Fruit fly (Drosophila melanogaster) whole organism, embryonic: ENCODE measurements around the gene KFase.

Experiments
- CG10431 ChIP-seq: fragments of 200-800 bp; sonication (Bioruptor generic); optimal IDR thresholded peaks from 3 replicates; lab custom pipeline; 2018; ENCODE audit warnings: missing biosample characterization, mild to moderate bottlenecking, missing genetic modification characterization
- CG10543 ChIP-seq: fragments of 200-800 bp; sonication (Bioruptor generic); optimal IDR thresholded peaks from 3 replicates; lab custom pipeline; 2017; ENCODE audit warnings: missing biosample characterization, mild to moderate bottlenecking, missing genetic modification characterization, moderate library complexity
- CG11560 ChIP-seq: fragments of 200-800 bp; sonication (Bioruptor generic); IDR thresholded peaks from 3 replicates; pipeline ENCODE4 v1.3.6; 2022; ENCODE audit warnings: missing biosample characterization, missing genetic modification characterization
- CG12219 ChIP-seq: fragments of 200-800 bp; sonication (Bioruptor generic); optimal IDR thresholded peaks from 3 replicates; lab custom pipeline; 2018; ENCODE audit warnings: missing biosample characterization, mild to moderate bottlenecking, missing genetic modification characterization
- CG12236 ChIP-seq: fragments of 200-800 bp; sonication (Bioruptor generic); optimal IDR thresholded peaks from 2 replicates; lab custom pipeline; 2016; ENCODE audit warnings: missing biosample characterization, missing genetic modification characterization
- CG14667 ChIP-seq: fragments of 200-800 bp; sonication (Bioruptor generic); IDR thresholded peaks from 2 replicates; pipeline ENCODE4 v1.3.6; 2022; ENCODE audit warnings: missing biosample characterization, missing genetic modification characterization
- CG2116 ChIP-seq: fragments of 200-800 bp; sonication (Bioruptor generic); optimal IDR thresholded peaks from 3 replicates; lab custom pipeline; 2018; ENCODE audit warnings: missing biosample characterization, mild to moderate bottlenecking, missing genetic modification characterization
- CG30403 ChIP-seq: fragments of 200-800 bp; sonication (Bioruptor generic); optimal IDR thresholded peaks from 3 replicates; lab custom pipeline; 2016; ENCODE audit warnings: missing biosample characterization, missing genetic modification characterization
- CG34224 ChIP-seq: fragments of 200-800 bp; sonication (Bioruptor generic); IDR thresholded peaks from 3 replicates; pipeline ENCODE4 v1.3.6; 2022; ENCODE audit warnings: missing biosample characterization, missing genetic modification characterization; ENCODE audit not compliant: partially characterized antibody
- CG34376 ChIP-seq: fragments of 200-800 bp; sonication (Bioruptor generic); optimal IDR thresholded peaks from 2 replicates; lab custom pipeline; 2018; ENCODE audit warnings: missing biosample characterization, mild to moderate bottlenecking, missing genetic modification characterization
- CG42726 ChIP-seq: fragments of 200-800 bp; sonication (Bioruptor generic); IDR thresholded peaks from 2 replicates; pipeline ENCODE4 v1.3.6; 2022; ENCODE audit warnings: missing biosample characterization, missing genetic modification characterization; ENCODE audit not compliant: partially characterized antibody
- CG4360 ChIP-seq: fragments of 200-800 bp; sonication (Bioruptor generic); IDR thresholded peaks from 2 replicates; pipeline ENCODE4 v1.3.6; 2022; ENCODE audit warnings: missing biosample characterization, missing genetic modification characterization
- CG6813 ChIP-seq: fragments of 200-800 bp; sonication (Bioruptor generic); optimal IDR thresholded peaks from 2 replicates; lab custom pipeline; 2017; ENCODE audit warnings: missing biosample characterization, missing genetic modification characterization, mild to moderate bottlenecking, moderate library complexity, missing genetic modification reagents
- CG7839 ChIP-seq: fragments of 200-800 bp; sonication (Bioruptor generic); optimal IDR thresholded peaks from 3 replicates; lab custom pipeline; 2018; ENCODE audit warnings: missing biosample characterization, mild to moderate bottlenecking, missing genetic modification characterization, moderate library complexity
- CG9876 ChIP-seq: fragments of 200-800 bp; sonication (Bioruptor generic); optimal IDR thresholded peaks from 2 replicates; lab custom pipeline; 2016; ENCODE audit warnings: missing biosample characterization, missing genetic modification characterization
- CTCF ChIP-seq: fragments of 200-800 bp; sonication (Bioruptor generic); optimal IDR thresholded peaks from 2 replicates; lab custom pipeline; 2017; ENCODE audit warnings: missing biosample characterization, mild to moderate bottlenecking, missing genetic modification characterization, moderate library complexity
- Dfd ChIP-seq, 2 experiments: fragments of >200 bp; optimal IDR thresholded peaks; 2 replicates each; lab custom pipeline; 2017; ENCODE audit warnings: missing biosample characterization in 2 of 2, missing genetic modification characterization in 2 of 2
- Drgx ChIP-seq: fragments of 200-800 bp; sonication (Bioruptor generic); IDR thresholded peaks from 2 replicates; pipeline ENCODE4 v1.3.6; 2022; ENCODE audit warnings: missing biosample characterization, missing genetic modification characterization
- E2f1 ChIP-seq: fragments of 200-800 bp; sonication (Bioruptor generic); IDR thresholded peaks from 2 replicates; pipeline ENCODE4 v1.3.6; 2022; ENCODE audit warnings: missing biosample characterization, missing genetic modification characterization
- E2f2 ChIP-seq: fragments of 200-800 bp; sonication (Bioruptor generic); IDR thresholded peaks from 2 replicates; pipeline ENCODE4 v1.3.6; 2022; ENCODE audit warnings: missing biosample characterization, missing genetic modification characterization
- Eip74EF ChIP-seq, 2 experiments: fragments of 200-800 bp in 1 of 2; fragments of >200 bp in 1 of 2; sonication (Bioruptor generic) in 1 of 2; optimal IDR thresholded peaks; 2 replicates each; lab custom pipeline; 2017 to 2019; ENCODE audit warnings: missing biosample characterization in 2 of 2, missing genetic modification characterization in 2 of 2, mild to moderate bottlenecking in 1 of 2, moderate library complexity in 1 of 2
- Fer3 ChIP-seq: fragments of 200-800 bp; sonication (Bioruptor generic); optimal IDR thresholded peaks from 2 replicates; lab custom pipeline; 2018; ENCODE audit warnings: missing biosample characterization, mild to moderate bottlenecking, missing genetic modification characterization, moderate library complexity
- H15 ChIP-seq: fragments of 200-800 bp; sonication (Bioruptor generic); IDR thresholded peaks from 3 replicates; pipeline ENCODE4 v1.3.6; 2022; ENCODE audit warnings: missing biosample characterization, missing genetic modification characterization
- HLH3B ChIP-seq: fragments of 200-800 bp; sonication (Bioruptor generic); IDR thresholded peaks from 2 replicates; pipeline ENCODE4 v1.3.6; 2022; ENCODE audit warnings: missing biosample characterization, missing genetic modification characterization
- Hand ChIP-seq: fragments of 200-800 bp; sonication (Bioruptor generic); optimal IDR thresholded peaks from 2 replicates; lab custom pipeline; 2017; ENCODE audit warnings: mild to moderate bottlenecking, missing biosample characterization, missing genetic modification reagents, missing genetic modification characterization
- Hmx ChIP-seq: fragments of 200-800 bp; sonication (Bioruptor generic); optimal IDR thresholded peaks from 2 replicates; lab custom pipeline; 2016; ENCODE audit warnings: missing biosample characterization, missing genetic modification characterization
- Opbp ChIP-seq: fragments of 200-800 bp; sonication (Bioruptor generic); IDR thresholded peaks from 3 replicates; pipeline ENCODE4 v1.3.6; 2022; ENCODE audit warnings: missing biosample characterization, missing genetic modification characterization; ENCODE audit not compliant: partially characterized antibody
- PHDP ChIP-seq: fragments of 200-800 bp; sonication (Bioruptor generic); optimal IDR thresholded peaks from 3 replicates; lab custom pipeline; 2018; ENCODE audit warnings: missing biosample characterization, mild to moderate bottlenecking, missing genetic modification characterization, moderate library complexity
- TFAM ChIP-seq: fragments of 200-800 bp; sonication (Bioruptor generic); optimal IDR thresholded peaks from 2 replicates; lab custom pipeline; 2017; ENCODE audit warnings: missing biosample characterization, missing genetic modification characterization, inconsistent platforms
- ac ChIP-seq: fragments of 200-800 bp; sonication (Bioruptor generic); optimal IDR thresholded peaks from 3 replicates; lab custom pipeline; 2017; ENCODE audit warnings: missing biosample characterization, mild to moderate bottlenecking, missing genetic modification characterization
- al ChIP-seq: fragments of 200-800 bp; sonication (Bioruptor generic); IDR thresholded peaks from 2 replicates; pipeline ENCODE4 v1.3.6; 2022; ENCODE audit warnings: missing biosample characterization, missing genetic modification characterization
- bowl ChIP-seq: fragments of 200-800 bp; sonication (Bioruptor generic); IDR thresholded peaks from 2 replicates; pipeline ENCODE4 v1.3.6; 2022; ENCODE audit warnings: missing biosample characterization, missing genetic modification characterization
- btn ChIP-seq: fragments of 200-800 bp; sonication (Bioruptor generic); optimal IDR thresholded peaks from 2 replicates; lab custom pipeline; 2016; ENCODE audit warnings: missing biosample characterization, missing genetic modification characterization
- cas ChIP-seq: fragments of 200-800 bp; sonication (Bioruptor generic); IDR thresholded peaks from 2 replicates; pipeline ENCODE4 v1.3.6; 2022; ENCODE audit warnings: missing biosample characterization, missing genetic modification characterization
- chif ChIP-seq, 2 experiments: fragments of 200-800 bp; sonication (Bioruptor generic); optimal IDR thresholded peaks; 3 replicates each; lab custom pipeline; 2016; ENCODE audit warnings: missing biosample characterization in 2 of 2, missing genetic modification characterization in 2 of 2
- chm ChIP-seq: fragments of 200-800 bp; sonication (Bioruptor generic); IDR thresholded peaks from 2 replicates; pipeline ENCODE4 v1.3.6; 2022; ENCODE audit warnings: missing biosample characterization, missing genetic modification characterization
- crc ChIP-seq: fragments of 200-800 bp; sonication (Bioruptor generic); optimal IDR thresholded peaks from 2 replicates; lab custom pipeline; 2016; ENCODE audit warnings: missing biosample characterization, missing genetic modification characterization
- emc ChIP-seq: fragments of 200-800 bp; sonication (Bioruptor generic); optimal IDR thresholded peaks from 2 replicates; lab custom pipeline; 2016; ENCODE audit warnings: missing biosample characterization, missing genetic modification characterization
- en ChIP-seq: fragments of 200-800 bp; sonication (Bioruptor generic); optimal IDR thresholded peaks from 2 replicates; lab custom pipeline; 2016; ENCODE audit warnings: missing biosample characterization, missing genetic modification characterization
- fd102C ChIP-seq: fragments of 200-800 bp; sonication (Bioruptor generic); optimal IDR thresholded peaks from 2 replicates; lab custom pipeline; 2018; ENCODE audit warnings: missing biosample characterization, mild to moderate bottlenecking, missing genetic modification characterization, moderate library complexity
- gro ChIP-seq: fragments of 200-800 bp; sonication (Bioruptor generic); optimal IDR thresholded peaks from 2 replicates; lab custom pipeline; 2016; ENCODE audit warnings: missing biosample characterization, missing genetic modification characterization
- gsb-n ChIP-seq: fragments of 200-800 bp; sonication (Bioruptor generic); optimal IDR thresholded peaks from 3 replicates; lab custom pipeline; 2018; ENCODE audit warnings: missing biosample characterization, mild to moderate bottlenecking, missing genetic modification characterization
- insv ChIP-seq, 2 experiments: fragments of 200-800 bp; sonication (Bioruptor generic); optimal IDR thresholded peaks; 3 replicates each; lab custom pipeline; 2016 to 2018; ENCODE audit warnings: missing biosample characterization in 2 of 2, missing genetic modification characterization in 2 of 2
- ken ChIP-seq: fragments of 200-800 bp; sonication (Bioruptor generic); IDR thresholded peaks from 3 replicates; pipeline ENCODE4 v1.3.6; 2022; ENCODE audit warnings: missing biosample characterization, missing genetic modification characterization
- odd ChIP-seq: fragments of 200-800 bp; sonication (Bioruptor generic); optimal IDR thresholded peaks from 2 replicates; lab custom pipeline; 2017; ENCODE audit warnings: missing biosample characterization, mild to moderate bottlenecking, missing genetic modification characterization
- slp2 ChIP-seq: fragments of 200-800 bp; sonication (Bioruptor generic); optimal IDR thresholded peaks from 2 replicates; lab custom pipeline; 2016; ENCODE audit warnings: missing biosample characterization, missing genetic modification characterization
- trem ChIP-seq: fragments of 200-800 bp; optimal IDR thresholded peaks from 3 replicates; lab custom pipeline; 2019; ENCODE audit warnings: missing biosample characterization, mild to moderate bottlenecking, missing genetic modification characterization, moderate library complexity
- z ChIP-seq: fragments of 200-800 bp; sonication (Bioruptor generic); IDR thresholded peaks from 3 replicates; pipeline ENCODE4 v1.3.6; 2022; ENCODE audit warnings: missing biosample characterization, missing genetic modification characterization
- zen ChIP-seq: fragments of 200-800 bp; sonication (Bioruptor generic); optimal IDR thresholded peaks from 3 replicates; lab custom pipeline; 2018; ENCODE audit warnings: missing biosample characterization, mild to moderate bottlenecking, missing genetic modification characterization, moderate library complexity

The KFase gene

DNA sequence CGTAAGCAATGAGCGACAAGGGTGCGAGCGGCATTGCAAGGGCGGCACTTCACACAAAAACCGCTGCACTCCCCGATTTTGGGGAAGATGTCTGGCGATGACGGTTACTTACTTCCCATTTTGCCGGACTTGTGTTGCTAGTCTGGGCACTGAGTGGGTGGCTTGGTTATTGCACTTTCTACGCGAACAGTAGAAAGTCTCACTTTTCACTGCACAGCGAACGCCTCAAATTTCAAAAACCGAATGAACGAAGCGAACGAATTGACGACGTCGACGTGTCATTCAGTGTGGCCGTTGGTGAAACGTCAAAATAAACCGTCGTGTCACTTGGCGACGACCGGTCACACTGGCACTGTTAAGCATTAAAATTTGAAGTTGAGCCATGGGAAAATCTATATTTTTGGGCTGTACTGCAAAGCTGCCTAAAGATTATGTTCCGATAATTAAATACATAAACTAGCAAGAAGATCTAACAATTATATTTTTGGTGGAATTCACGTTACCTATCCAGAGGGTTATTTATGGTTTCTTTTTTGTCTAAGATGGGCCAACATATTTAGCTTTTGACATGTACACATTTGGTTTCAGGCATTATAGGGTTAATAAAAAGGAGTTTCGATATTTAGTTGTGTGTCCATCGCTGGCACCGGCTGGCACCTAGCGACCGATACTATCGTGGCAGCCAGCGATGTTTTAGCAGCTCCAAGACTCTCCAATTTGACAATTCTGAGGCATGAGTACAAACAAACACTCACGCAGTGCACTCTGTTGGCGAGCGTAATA, 8.2 kb downstream of the KFase start, which contains the start of the genes Sec61alpha and Daxx (continued):
- peak; percentile 100 for TF ChIP-seq Opbp
- peak; percentile 83 for TF ChIP-seq crc (GFP tag; lab: Kevin White, UChicago)
- TF ChIP-seq chm (GFP tag; lab: Robert Waterston, UW), result peak; percentile 66
- peak; percentile 81 for TF ChIP-seq HLH3B
- TF ChIP-seq en (GFP tag; lab: Kevin White, UChicago), result peak; percentile 66
- peak; percentile 75 for TF ChIP-seq CG7839
- peak; percentile 86 for TF ChIP-seq slp2 (GFP tag; lab: Kevin White, UChicago)
- peak; percentile 93 for TF ChIP-seq CG30403 (GFP tag; lab: Kevin White, UChicago)
- TF ChIP-seq ac (GFP tag; lab: Kevin White, UChicago), result peak; percentile 5
- TF ChIP-seq CG10543 (GFP tag; lab: Kevin White, UChicago), result peak; percentile 76
- peak in 1 of 2 experiments; percentile 72 for TF ChIP-seq Eip74EF (GFP tag; optimal IDR thresholded peaks at IDR 0.05; lab: Kevin White, UChicago)
- TF ChIP-seq gro (GFP tag; lab: Kevin White, UChicago), result peak; percentile 82
- peak; percentile 63 for TF ChIP-seq CG34376 (GFP tag; lab: Kevin White, UChicago)
- TF ChIP-seq emc (GFP tag; lab: Kevin White, UChicago), result peak; percentile 75
- TF ChIP-seq z, result peak; percentile 31; the same call in 1 of the 3 replicates
- TF ChIP-seq gsb-n (tag; lab: Kevin White, UChicago), result peak; percentile 38
- TF ChIP-seq E2f1, result peak; percentile 78
- peak; percentile 83 for TF ChIP-seq ken (GFP tag; lab: Robert Waterston, UW)
- TF ChIP-seq CG4360 (GFP tag; lab: Robert Waterston, UW), result no peak
- TF ChIP-seq trem, result peak; percentile 74
- TF ChIP-seq odd, result peak; percentile 48
- TF ChIP-seq E2f2 (GFP tag; lab: Robert Waterston, UW), result peak; percentile 69
- peak; percentile 60; the same call in 2 of the 3 replicates for TF ChIP-seq H15 (GFP tag; lab: Robert Waterston, UW)
- no peak for TF ChIP-seq Dfd (GFP tag; optimal IDR thresholded peaks at IDR 0.05; lab: Kevin White, UChicago)
- peak; percentile 88 for TF ChIP-seq al (GFP tag; lab: Robert Waterston, UW)
- TF ChIP-seq bowl, result 0 out of 2 replicates have a peak, but pooled peaks have one; percentile 53
- TF ChIP-seq btn (GFP tag; lab: Kevin White, UChicago), result peak; percentile 20
- peak; percentile 51 for TF ChIP-seq CG12236
- TF ChIP-seq cas (GFP tag; lab: Robert Waterston, UW), result peak; percentile 88
- no peak for TF ChIP-seq TFAM (GFP tag; lab: Kevin White, UChicago)
- peak; percentile 42 for TF ChIP-seq CG10431 (GFP tag; lab: Kevin White, UChicago)
- TF ChIP-seq CG14667 (GFP tag; lab: Robert Waterston, UW), result peak; percentile 80
- peak; percentile 100 for TF ChIP-seq CG42726
- TF ChIP-seq chif (GFP tag; optimal IDR thresholded peaks at IDR 0.05; lab: Kevin White, UChicago), result peak; percentile 85 to 88
- TF ChIP-seq CG11560 (tag; lab: Robert Waterston, UW), result peak; percentile 62; the same call in 2 of the 3 replicates
- TF ChIP-seq CG9876, result peak; percentile 85
- TF ChIP-seq CG34224 (GFP tag; lab: Robert Waterston, UW), result peak; percentile 99
- TF ChIP-seq PHDP (tag; lab: Kevin White, UChicago), result peak; percentile 84
- TF ChIP-seq insv (GFP tag; optimal IDR thresholded peaks at IDR 0.05; lab: Kevin White, UChicago), result peak in 1 of 2 experiments; percentile 69
- TF ChIP-seq Fer3 (tag; lab: Kevin White, UChicago), result peak; percentile 82
- peak; percentile 73 for TF ChIP-seq zen (tag; lab: Kevin White, UChicago)
- TF ChIP-seq Hmx (GFP tag; lab: Kevin White, UChicago), result peak; percentile 13
- peak; percentile 32 for TF ChIP-seq CG6813
- TF ChIP-seq Drgx (GFP tag; lab: Robert Waterston, UW), result peak; percentile 71
- TF ChIP-seq CTCF, result peak; percentile 20
- no peak for TF ChIP-seq fd102C
- TF ChIP-seq Hand, result peak; percentile 27
- TF ChIP-seq CG2116, result peak; percentile 78
- peak; percentile 69 for TF ChIP-seq CG12219 (GFP tag; lab: Kevin White, UChicago)
